Worm (Caenorhabditis elegans) whole organism, L1 larva: Measurements from ENCODE around the gene Y37E11AL.3.

ENCODE experiments used
- C16A3.4 ChIP-seq: fragments of 150-350 bp; optimal IDR thresholded peaks from 2 replicates; lab custom pipeline; 2014; ENCODE audit warnings: missing biosample characterization, missing genetic modification characterization
- F16B12.6 ChIP-seq: fragments of 150-350 bp; optimal IDR thresholded peaks from 2 replicates; lab custom pipeline; 2014; ENCODE audit warnings: missing biosample characterization, missing genetic modification characterization
- aha-1 ChIP-seq: fragments of 150-350 bp; optimal IDR thresholded peaks from 2 replicates; lab custom pipeline; 2014; ENCODE audit warnings: missing biosample characterization, missing genetic modification characterization
- aly-2 ChIP-seq: fragments of 150-350 bp; optimal IDR thresholded peaks from 2 replicates; lab custom pipeline; 2014; ENCODE audit warnings: missing biosample characterization, missing genetic modification characterization
- blmp-1 ChIP-seq: fragments of 150-350 bp; optimal IDR thresholded peaks from 2 replicates; lab custom pipeline; 2014; ENCODE audit warnings: missing biosample characterization, missing genetic modification characterization
- ceh-82 ChIP-seq, 3 experiments: fragments of 150-350 bp in 1 of 3; sonication (generic microtip) in 2 of 3; optimal IDR thresholded peaks; 2 replicates each; lab custom pipeline; 2014 to 2017; ENCODE audit warnings: missing biosample characterization in 3 of 3, missing genetic modification characterization in 3 of 3
- ceh-88 ChIP-seq: fragments of 200-800 bp; sonication (Bioruptor generic); IDR thresholded peaks from 2 replicates; pipeline ENCODE4 v1.3.6; 2022; ENCODE audit warnings: missing genetic modification characterization, missing compliant biosample characterization
- dsc-1 ChIP-seq: sonication (generic microtip); optimal IDR thresholded peaks from 2 replicates; lab custom pipeline; 2016; ENCODE audit warnings: mild to moderate bottlenecking, missing genetic modification characterization, missing compliant biosample characterization
- efl-3 ChIP-seq: fragments of 200-800 bp; sonication (Bioruptor generic); optimal IDR thresholded peaks from 2 replicates; lab custom pipeline; 2018; ENCODE audit warnings: mild to moderate bottlenecking, missing genetic modification characterization, missing compliant biosample characterization
- egl-27 ChIP-seq, 2 experiments: fragments of 150-350 bp in 1 of 2; sonication (generic microtip); optimal IDR thresholded peaks; 3 replicates each; lab custom pipeline; 2017 to 2018; ENCODE audit warnings: missing biosample characterization in 2 of 2, missing genetic modification characterization in 2 of 2, missing genetic modification reagents in 2 of 2
- elt-3 ChIP-seq, 6 experiments: fragments of 150-350 bp in 1 of 6; sonication (generic microtip); optimal IDR thresholded peaks; 2 replicates each; lab custom pipeline; 2017 to 2018; ENCODE audit warnings: missing biosample characterization in 6 of 6, missing genetic modification characterization in 6 of 6, inconsistent platforms in 1 of 6
- fkh-10 ChIP-seq: sonication (generic microtip); optimal IDR thresholded peaks from 2 replicates; lab custom pipeline; 2017; ENCODE audit warnings: missing biosample characterization, missing genetic modification reagents, missing genetic modification characterization
- fkh-4 ChIP-seq: sonication (generic microtip); optimal IDR thresholded peaks from 2 replicates; lab custom pipeline; 2016; ENCODE audit warnings: missing compliant biosample characterization, missing genetic modification characterization, borderline replicate concordance
- hlh-17 ChIP-seq: fragments of 200-800 bp; sonication (Bioruptor generic); optimal IDR thresholded peaks from 2 replicates; lab custom pipeline; 2018; ENCODE audit warnings: missing genetic modification characterization, mild to moderate bottlenecking, missing compliant biosample characterization, moderate library complexity, borderline replicate concordance
- isw-1 ChIP-seq: fragments of 200-800 bp; sonication (Bioruptor generic); IDR thresholded peaks from 2 replicates; pipeline ENCODE4 v1.3.6; 2022; ENCODE audit warnings: missing genetic modification characterization, missing compliant biosample characterization
- jun-1 ChIP-seq: fragments of 150-350 bp; optimal IDR thresholded peaks from 2 replicates; lab custom pipeline; 2014; ENCODE audit warnings: missing biosample characterization, missing genetic modification reagents, missing genetic modification characterization
- lin-14 ChIP-seq: fragments of 200-800 bp; sonication (Bioruptor generic); optimal IDR thresholded peaks from 2 replicates; lab custom pipeline; 2018; ENCODE audit warnings: mild to moderate bottlenecking, missing genetic modification characterization, moderate library complexity, missing compliant biosample characterization
- lin-39 ChIP-seq: fragments of 150-350 bp; optimal IDR thresholded peaks from 2 replicates; lab custom pipeline; 2014; ENCODE audit warnings: missing biosample characterization, missing genetic modification reagents, missing genetic modification characterization
- lsy-2 ChIP-seq, 2 experiments: fragments of 150-350 bp; optimal IDR thresholded peaks; 2 replicates each; lab custom pipeline; 2014; ENCODE audit warnings: missing biosample characterization in 2 of 2, missing genetic modification characterization in 2 of 2
- mab-9 ChIP-seq: fragments of 200-800 bp; sonication (Bioruptor generic); IDR thresholded peaks from 2 replicates; pipeline ENCODE4 v1.3.6; 2022; ENCODE audit warnings: missing genetic modification reagents, missing genetic modification characterization, missing compliant biosample characterization
- mdl-1 ChIP-seq, 2 experiments: fragments of 150-350 bp; optimal IDR thresholded peaks; 2 replicates each; lab custom pipeline; 2014 to 2017; ENCODE audit warnings: missing biosample characterization in 2 of 2, missing genetic modification characterization in 2 of 2, inconsistent platforms in 1 of 2
- mef-2 ChIP-seq: fragments of 150-350 bp; optimal IDR thresholded peaks from 2 replicates; lab custom pipeline; 2014; ENCODE audit warnings: missing biosample characterization, missing genetic modification characterization
- nhr-11 ChIP-seq: fragments of 150-350 bp; optimal IDR thresholded peaks from 2 replicates; lab custom pipeline; 2014; ENCODE audit warnings: missing biosample characterization, missing genetic modification characterization
- nhr-19 ChIP-seq: fragments of 200-800 bp; sonication (Bioruptor generic); conservative IDR thresholded peaks from 2 replicates; pipeline ENCODE4 v1.3.6; 2022; ENCODE audit warnings: missing genetic modification characterization, missing compliant biosample characterization
- nhr-20 ChIP-seq: sonication (generic microtip); optimal IDR thresholded peaks from 2 replicates; lab custom pipeline; 2016; ENCODE audit warnings: mild to moderate bottlenecking, missing genetic modification characterization, missing compliant biosample characterization
- nhr-237 ChIP-seq: fragments of 150-350 bp; optimal IDR thresholded peaks from 2 replicates; lab custom pipeline; 2014; ENCODE audit warnings: missing biosample characterization, missing genetic modification characterization
- nhr-71 ChIP-seq: sonication (generic microtip); optimal IDR thresholded peaks from 2 replicates; lab custom pipeline; 2016; ENCODE audit warnings: mild to moderate bottlenecking, missing genetic modification characterization, moderate library complexity, missing compliant biosample characterization
- nhr-85 ChIP-seq: sonication (generic microtip); peaks from one replicate; lab custom pipeline; 2016; ENCODE audit warnings: missing genetic modification characterization, inconsistent platforms, missing compliant biosample characterization
- nhr-90 ChIP-seq: sonication (generic microtip); optimal IDR thresholded peaks from 2 replicates; lab custom pipeline; 2016; ENCODE audit warnings: mild to moderate bottlenecking, missing genetic modification characterization, missing compliant biosample characterization; ENCODE audit not compliant: poor library complexity
- pag-3 ChIP-seq: sonication (generic microtip); optimal IDR thresholded peaks from 2 replicates; lab custom pipeline; 2017; ENCODE audit warnings: missing genetic modification characterization, mild to moderate bottlenecking, missing compliant biosample characterization, antibody characterized with exemption, borderline replicate concordance; ENCODE audit not compliant: insufficient read depth
- rnt-1 ChIP-seq: sonication (generic microtip); optimal IDR thresholded peaks from 2 replicates; lab custom pipeline; 2016; ENCODE audit warnings: mild to moderate bottlenecking, missing genetic modification characterization, moderate library complexity, missing compliant biosample characterization
- skn-1 ChIP-seq: fragments of 150-350 bp; optimal IDR thresholded peaks from 2 replicates; lab custom pipeline; 2014; ENCODE audit warnings: missing biosample characterization, missing genetic modification characterization
- snpc-4 ChIP-seq: fragments of 150-350 bp; optimal IDR thresholded peaks from 2 replicates; lab custom pipeline; 2014; ENCODE audit warnings: missing biosample characterization, missing genetic modification characterization
- sup-37 ChIP-seq: fragments of 200-800 bp; sonication (Bioruptor generic); optimal IDR thresholded peaks from 2 replicates; lab custom pipeline; 2018; ENCODE audit warnings: mild to moderate bottlenecking, missing genetic modification characterization, missing compliant biosample characterization
- swsn-7 ChIP-seq: sonication (generic microtip); optimal IDR thresholded peaks from 2 replicates; lab custom pipeline; 2016; ENCODE audit warnings: missing genetic modification characterization, missing compliant biosample characterization
- tbx-2 ChIP-seq: sonication (generic microtip); optimal IDR thresholded peaks from 2 replicates; lab custom pipeline; 2016; ENCODE audit warnings: missing genetic modification characterization, missing compliant biosample characterization
- unc-130 ChIP-seq: fragments of 150-350 bp; optimal IDR thresholded peaks from 2 replicates; lab custom pipeline; 2017; ENCODE audit warnings: missing biosample characterization, missing genetic modification characterization, inconsistent platforms
- unc-98 ChIP-seq: fragments of 200-800 bp; sonication (Bioruptor generic); IDR thresholded peaks from 2 replicates; pipeline ENCODE4 v1.3.6; 2022; ENCODE audit warnings: missing genetic modification characterization, missing compliant biosample characterization
- xbp-1 ChIP-seq: sonication (generic microtip); optimal IDR thresholded peaks from 2 replicates; lab custom pipeline; 2016; ENCODE audit warnings: missing genetic modification characterization, missing compliant biosample characterization
- ztf-11 ChIP-seq, 2 experiments: sonication (generic microtip); optimal IDR thresholded peaks; 2 replicates each; lab custom pipeline; 2016 to 2017; ENCODE audit warnings: missing genetic modification characterization in 2 of 2, missing biosample characterization in 1 of 2, missing compliant biosample characterization in 1 of 2
- ztf-4 ChIP-seq: fragments of 150-350 bp; optimal IDR thresholded peaks from 2 replicates; lab custom pipeline; 2014; ENCODE audit warnings: missing biosample characterization, missing genetic modification characterization

Y37E11AL.3 gene

DNA sequence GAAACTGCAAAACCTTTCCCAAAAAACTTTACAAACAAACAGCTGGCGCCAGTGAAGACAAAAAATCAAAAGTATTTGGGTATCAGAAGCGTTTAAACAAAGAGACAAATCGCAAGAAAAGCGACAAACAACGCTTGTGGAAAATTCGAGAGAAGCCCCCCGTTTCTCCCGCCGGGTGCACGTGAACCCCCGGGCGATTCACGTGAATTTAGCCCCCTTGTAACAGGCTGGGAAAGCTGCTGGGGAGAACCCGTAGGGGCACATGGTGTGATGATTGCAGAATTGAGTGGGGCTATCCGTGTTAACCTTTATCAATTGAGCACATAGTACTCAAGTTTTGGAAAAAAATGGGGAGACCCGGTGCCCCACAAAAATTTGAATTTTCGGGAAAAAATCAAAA lies 40.5 kb upstream of the Y37E11AL.3 start (continued):
- peak in 2 of 6 experiments; percentile 24 to 25 for TF ChIP-seq elt-3 (tag; optimal IDR thresholded peaks at IDR 0.05; lab: Kevin White, UChicago)
- TF ChIP-seq swsn-7 (tag; lab: Kevin White, UChicago), result peak; percentile 68
- TF ChIP-seq snpc-4, result no peak
- TF ChIP-seq ztf-4 (tag; lab: Kevin White, UChicago), result peak; percentile 70
- peak; percentile 96 for TF ChIP-seq nhr-71 (tag; lab: Kevin White, UChicago)
- peak in 1 of 3 experiments; percentile 2 for TF ChIP-seq ceh-82 (tag; optimal IDR thresholded peaks at IDR 0.05; lab: Kevin White, UChicago)
- peak; percentile 3 for TF ChIP-seq lin-39 (tag; lab: Kevin White, UChicago)
- TF ChIP-seq tbx-2, result peak; percentile 90
- TF ChIP-seq nhr-19 (GFP tag; lab: Robert Waterston, UW), result peak; percentile 94
- peak; percentile 16 for TF ChIP-seq mef-2 (tag; lab: Kevin White, UChicago)
- peak in 1 of 2 experiments; percentile 9 for TF ChIP-seq egl-27 (tag; optimal IDR thresholded peaks at IDR 0.05; lab: Kevin White, UChicago)
- TF ChIP-seq jun-1 (tag; lab: Kevin White, UChicago), result peak; percentile 5
- TF ChIP-seq unc-130 (tag; lab: Kevin White, UChicago), result peak; percentile 84
- TF ChIP-seq skn-1 (tag; lab: Kevin White, UChicago), result peak; percentile 18
- TF ChIP-seq blmp-1, result peak; percentile 74
- peak; percentile 63; the same call in 1 of the 2 replicates for TF ChIP-seq unc-98
- TF ChIP-seq ceh-88 (GFP tag; lab: Robert Waterston, UW), result no peak; the same call in 1 of the 2 replicates
- TF ChIP-seq ztf-11 (tag; optimal IDR thresholded peaks at IDR 0.05; lab: Kevin White, UChicago), result no peak
- peak; percentile 17 for TF ChIP-seq dsc-1 (tag; lab: Kevin White, UChicago)
- TF ChIP-seq lin-14 (GFP tag; lab: Kevin White, UChicago), result peak; percentile 91
- peak; percentile 57 for TF ChIP-seq C16A3.4 (tag; lab: Kevin White, UChicago)
- TF ChIP-seq nhr-85 (tag; lab: Kevin White, UChicago), result peak; percentile 84
- TF ChIP-seq lsy-2 (tag; optimal IDR thresholded peaks at IDR 0.05; lab: Kevin White, UChicago), result peak; percentile 56 to 76
- no peak for TF ChIP-seq isw-1 (GFP tag; lab: Robert Waterston, UW)
- TF ChIP-seq mdl-1 (tag; optimal IDR thresholded peaks at IDR 0.05; lab: Kevin White, UChicago), result peak in 1 of 2 experiments; percentile 90
- no peak for TF ChIP-seq F16B12.6 (tag; lab: Kevin White, UChicago)
- 0 out of 2 replicates have a peak, but pooled peaks have one; percentile 47 for TF ChIP-seq mab-9 (GFP tag; lab: Robert Waterston, UW)
- no peak for TF ChIP-seq nhr-237
- no peak for TF ChIP-seq efl-3
- no peak for TF ChIP-seq aha-1 (tag; lab: Kevin White, UChicago)
- TF ChIP-seq nhr-20 (tag; lab: Kevin White, UChicago), result peak; percentile 92
- TF ChIP-seq aly-2 (tag; lab: Kevin White, UChicago), result no peak
- TF ChIP-seq nhr-11 (tag; lab: Kevin White, UChicago), result peak; percentile 28
- TF ChIP-seq xbp-1 (tag; lab: Kevin White, UChicago), result peak; percentile 36
- peak; percentile 63 for TF ChIP-seq nhr-90 (tag; lab: Kevin White, UChicago)

- TF ChIP-seq rnt-1 (tag; lab: Kevin White, UChicago) (peak; percentile 63), pag-3 (no peak), nhr-71 (tag; lab: Kevin White, UChicago) (peak; percentile 2), lin-14 (GFP tag; lab: Kevin White, UChicago) (peak; percentile 14), ztf-11 (tag; optimal IDR thresholded peaks at IDR 0.05; lab: Kevin White, UChicago) (no peak), hlh-17 (no peak), snpc-4 (no peak), sup-37 (GFP tag; lab: Kevin White, UChicago) (no peak), mef-2 (tag; lab: Kevin White, UChicago) (no peak), blmp-1 (no peak), nhr-19 (GFP tag; lab: Robert Waterston, UW) (0 out of 2 replicates have a peak, but pooled peaks have one; percentile 2), fkh-10 (GFP tag; lab: Kevin White, UChicago) (no peak), fkh-4 (tag; lab: Kevin White, UChicago) (no peak), efl-3 (no peak), elt-3 (tag; optimal IDR thresholded peaks at IDR 0.05; lab: Kevin White, UChicago) (no peak), lin-39 (tag; lab: Kevin White, UChicago) (no peak), isw-1 (GFP tag; lab: Robert Waterston, UW) (no peak)
- TF ChIP-seq, all 84 proteins: peak for 4
Observed at ce11 chrIV:3654823-3655222, 39.9 kb upstream of the Y37E11AL.3 start.
